5 fruit fly cellular contexts compared by ENCODE assay signal in genomic region chr3L:8661793-8662669, dm6.
TF ChIP-seq lines count a peak whose summit lies in the region.

No protein-coding gene starts in this region.

- TF ChIP-seq CTCF in whole organism, embryonic (GFP tag; optimal IDR thresholded peaks at IDR 0.05; lab: Kevin White, UChicago) = no peak

TF ChIP-seq in whole organism, adult, 20 proteins besides CTCF, POLR2A, EP300 and RAD21:
- TF ChIP-seq tj (GFP tag; optimal IDR thresholded peaks at IDR 0.05; lab: Kevin White, UChicago) = peak; percentile 99
- no peak for TF ChIP-seq toe (GFP tag; optimal IDR thresholded peaks at IDR 0.05; lab: Kevin White, UChicago)
- TF ChIP-seq CG1620 (GFP tag; optimal IDR thresholded peaks at IDR 0.05; lab: Kevin White, UChicago) = no peak

TF ChIP-seq in whole organism, embryonic, 481 proteins besides CTCF, POLR2A, EP300 and RAD21:
- TF ChIP-seq sens (GFP tag; lab: Kevin White, UChicago) = peak; percentile 61
- no peak for TF ChIP-seq cad (GFP tag; optimal IDR thresholded peaks at IDR 0.05; lab: Kevin White, UChicago)
- no peak for TF ChIP-seq lola (GFP tag; optimal IDR thresholded peaks at IDR 0.05; lab: Kevin White, UChicago)
- no peak for TF ChIP-seq CG7372 (GFP tag; IDR thresholded peaks at IDR 0.05; lab: Robert Waterston, UW)

TF ChIP-seq in whole organism, prepupa, 60 proteins besides CTCF, POLR2A, EP300 and RAD21 (continues in another document):
- TF ChIP-seq Ets96B (tag; optimal IDR thresholded peaks at IDR 0.05; lab: Kevin White, UChicago) (peak; percentile 48), CG9139 (GFP tag; optimal IDR thresholded peaks at IDR 0.05; lab: Kevin White, UChicago) (peak; percentile 3), Hr39 (GFP tag; optimal IDR thresholded peaks at IDR 0.05; lab: Kevin White, UChicago) (peak; percentile 3), CG6163 (GFP tag; IDR thresholded peaks at IDR 0.05; lab: Robert Waterston, UW) (no peak), topi (GFP tag; optimal IDR thresholded peaks at IDR 0.05; lab: Kevin White, UChicago) (peak; percentile 14), ss (GFP tag; optimal IDR thresholded peaks at IDR 0.05; lab: Kevin White, UChicago) (peak in 1 of 2 experiments; percentile 32), CG8632 (GFP tag; optimal IDR thresholded peaks at IDR 0.05; lab: Kevin White, UChicago) (peak; percentile 42), CG6808 (GFP tag; optimal IDR thresholded peaks at IDR 0.05; lab: Kevin White, UChicago) (peak; percentile 33), Eip78C (GFP tag; lab: Kevin White, UChicago) (peak; percentile 89), Sox102F (GFP tag; optimal IDR thresholded peaks at IDR 0.05; lab: Kevin White, UChicago) (peak; percentile 19), Sox15 (GFP tag; optimal IDR thresholded peaks at IDR 0.05; lab: Kevin White, UChicago) (peak; percentile 9), acj6 (GFP tag; optimal IDR thresholded peaks at IDR 0.05; lab: Kevin White, UChicago) (peak; percentile 19), CG32006 (GFP tag; optimal IDR thresholded peaks at IDR 0.05; lab: Kevin White, UChicago) (no peak), spab (GFP tag; optimal IDR thresholded peaks at IDR 0.05; lab: Kevin White, UChicago) (peak; percentile 37), CG3919 (GFP tag; optimal IDR thresholded peaks at IDR 0.05; lab: Kevin White, UChicago) (peak; percentile 25), Met (GFP tag; optimal IDR thresholded peaks at IDR 0.05; lab: Kevin White, UChicago) (peak; percentile 32), net (GFP tag; optimal IDR thresholded peaks at IDR 0.05; lab: Kevin White, UChicago) (no peak), esn (GFP tag; optimal IDR thresholded peaks at IDR 0.05; lab: Kevin White, UChicago) (peak; percentile 29), CG10669 (GFP tag; optimal IDR thresholded peaks at IDR 0.05; lab: Kevin White, UChicago) (peak; percentile 28), CG3032 (tag; optimal IDR thresholded peaks at IDR 0.05; lab: Kevin White, UChicago) (peak; percentile 45), Eip75B (GFP tag; optimal IDR thresholded peaks at IDR 0.05; lab: Kevin White, UChicago) (peak; percentile 11), CG1621 (tag; optimal IDR thresholded peaks at IDR 0.05; lab: Kevin White, UChicago) (peak; percentile 21), CG11762 (GFP tag; optimal IDR thresholded peaks at IDR 0.05; lab: Kevin White, UChicago; ENCODE audit: insufficient read depth) (peak; percentile 1), CG4318 (GFP tag; optimal IDR thresholded peaks at IDR 0.05; lab: Kevin White, UChicago) (no peak), CG7368 (GFP tag; optimal IDR thresholded peaks at IDR 0.05; lab: Kevin White, UChicago) (no peak), Sox14 (GFP tag; optimal IDR thresholded peaks at IDR 0.05; lab: Kevin White, UChicago) (no peak), OdsH (GFP tag; optimal IDR thresholded peaks at IDR 0.05; lab: Kevin White, UChicago) (peak; percentile 33), CG11902 (GFP tag; optimal IDR thresholded peaks at IDR 0.05; lab: Kevin White, UChicago) (peak; percentile 4)

TF ChIP-seq in whole organism, pupa, 21 proteins besides CTCF, POLR2A, EP300 and RAD21:
- TF ChIP-seq CG10348 (GFP tag; IDR thresholded peaks at IDR 0.05; lab: Robert Waterston, UW) (no peak), CG8301 (tag; optimal IDR thresholded peaks at IDR 0.05; lab: Kevin White, UChicago) (no peak), CG15710 (tag; optimal IDR thresholded peaks at IDR 0.05; lab: Kevin White, UChicago) (peak; percentile 33), CG8159 (tag; optimal IDR thresholded peaks at IDR 0.05; lab: Kevin White, UChicago) (peak; percentile 58), EcR (GFP tag; optimal IDR thresholded peaks at IDR 0.05; lab: Kevin White, UChicago) (peak; percentile 81), Pif1A (GFP tag; optimal IDR thresholded peaks at IDR 0.05; lab: Kevin White, UChicago) (peak; percentile 33), fd96Ca (GFP tag; IDR thresholded peaks at IDR 0.05; lab: Robert Waterston, UW) (no peak), CG32121 (GFP tag; IDR thresholded peaks at IDR 0.05; lab: Robert Waterston, UW) (no peak), CG9948 (tag; optimal IDR thresholded peaks at IDR 0.05; lab: Kevin White, UChicago) (peak; percentile 27), rn (GFP tag; IDR thresholded peaks at IDR 0.05; lab: Robert Waterston, UW) (no peak), CG14655 (GFP tag; optimal IDR thresholded peaks at IDR 0.05; lab: Kevin White, UChicago) (no peak), CG17806 (tag; optimal IDR thresholded peaks at IDR 0.05; lab: Kevin White, UChicago) (peak; percentile 43), CG4496 (GFP tag; IDR thresholded peaks at IDR 0.05; lab: Robert Waterston, UW) (no peak), CG13204 (GFP tag; optimal IDR thresholded peaks at IDR 0.05; lab: Kevin White, UChicago) (no peak), gl (tag; optimal IDR thresholded peaks at IDR 0.05; lab: Kevin White, UChicago) (no peak), CG12605 (GFP tag; IDR thresholded peaks at IDR 0.05; lab: Robert Waterston, UW) (no peak), Pif1B (GFP tag; optimal IDR thresholded peaks at IDR 0.05; lab: Kevin White, UChicago) (peak; percentile 5), Ets98B (GFP tag; IDR thresholded peaks at IDR 0.05; lab: Robert Waterston, UW) (no peak)

TF ChIP-seq in whole organism, wandering third instar larva, 38 proteins besides CTCF, POLR2A, EP300 and RAD21:
- TF ChIP-seq Rel (GFP tag; optimal IDR thresholded peaks at IDR 0.05; lab: Kevin White, UChicago) (no peak), Rel (tag; optimal IDR thresholded peaks at IDR 0.05; lab: Kevin White, UChicago) (peak; percentile 3), GATAd (GFP tag; optimal IDR thresholded peaks at IDR 0.05; lab: Kevin White, UChicago) (no peak), rgr (GFP tag; optimal IDR thresholded peaks at IDR 0.05; lab: Kevin White, UChicago) (no peak), fru (GFP tag; optimal IDR thresholded peaks at IDR 0.05; lab: Kevin White, UChicago) (peak; percentile 23), psq (GFP tag; optimal IDR thresholded peaks at IDR 0.05; lab: Kevin White, UChicago) (no peak), CG9705 (GFP tag; optimal IDR thresholded peaks at IDR 0.05; lab: Kevin White, UChicago) (no peak), Hr78 (GFP tag; optimal IDR thresholded peaks at IDR 0.05; lab: Kevin White, UChicago) (no peak), lola (GFP tag; optimal IDR thresholded peaks at IDR 0.05; lab: Kevin White, UChicago) (no peak), Vsx2 (GFP tag; optimal IDR thresholded peaks at IDR 0.05; lab: Kevin White, UChicago; ENCODE audit: partially characterized antibody) (no peak), N (GFP tag; optimal IDR thresholded peaks at IDR 0.05; lab: Kevin White, UChicago) (no peak), h (GFP tag; optimal IDR thresholded peaks at IDR 0.05; lab: Kevin White, UChicago) (peak; percentile 14), OdsH (GFP tag; optimal IDR thresholded peaks at IDR 0.05; lab: Kevin White, UChicago) (peak; percentile 7)
